Worm (Caenorhabditis elegans): Measurements from ENCODE around the gene col-123.
"Not testable (repeated sequence)": the region's sequence is repeated elsewhere in the genome, so short reads cannot be mapped to it uniquely, and the experiment has no call there.

col-123 gene

DNA sequence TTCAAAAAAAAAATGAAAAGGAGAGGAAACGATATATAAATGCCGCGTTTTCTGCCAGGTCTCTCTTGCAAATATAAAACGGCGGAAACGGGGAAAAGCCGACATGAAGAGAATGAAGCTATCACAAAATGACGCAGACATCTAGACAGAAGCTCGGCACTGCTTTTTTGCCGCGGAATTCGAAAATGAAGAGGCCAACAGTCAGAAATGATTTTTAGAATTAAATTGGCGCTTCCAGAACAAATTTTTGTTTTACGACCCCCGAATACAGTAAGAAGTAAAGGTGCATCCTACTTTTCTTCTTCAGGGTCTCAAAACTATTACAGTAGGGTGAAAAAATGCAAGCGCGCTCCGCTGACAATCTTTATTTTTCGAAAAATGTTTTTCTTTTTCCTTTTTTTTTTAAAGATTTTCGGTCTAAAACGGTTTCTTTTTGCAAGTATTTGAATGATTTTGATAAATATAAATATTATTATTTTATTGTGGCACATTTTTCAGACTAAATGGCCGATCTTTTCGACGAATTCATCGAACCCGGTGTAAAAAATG, 3.5 kb downstream of the col-123 start, which contains the start of gene mtr-4:
TSS of gene mtr-4 (plus strand) at position 499 of the 549 bp plus-strand sequence.
- no peak for TF ChIP-seq ZK546.5 (tag; optimal IDR thresholded peaks at IDR 0.05)
- no peak for TF ChIP-seq ceh-9 (tag; optimal IDR thresholded peaks at IDR 0.05)
- TF ChIP-seq mml-1 (tag; optimal IDR thresholded peaks at IDR 0.05): no peak
- TF ChIP-seq elt-2 (tag; optimal IDR thresholded peaks at IDR 0.05): peak; percentile 85
- TF ChIP-seq lsy-12 (tag; optimal IDR thresholded peaks at IDR 0.05): no peak
- TF ChIP-seq lin-15B (tag; optimal IDR thresholded peaks at IDR 0.05): peak; percentile 62
- TF ChIP-seq egl-5 (tag; optimal IDR thresholded peaks at IDR 0.05): peak; percentile 27
- no peak for TF ChIP-seq eor-1 (tag; optimal IDR thresholded peaks at IDR 0.05)
- no peak for TF ChIP-seq nfya-1 (tag; optimal IDR thresholded peaks at IDR 0.05; ENCODE audit: insufficient read depth)
- TF ChIP-seq skn-1 (tag; optimal IDR thresholded peaks at IDR 0.05): peak; percentile 24
- no peak for TF ChIP-seq lin-39 (tag; optimal IDR thresholded peaks at IDR 0.05)
- no peak for TF ChIP-seq jun-1 (tag; optimal IDR thresholded peaks at IDR 0.05)
- no peak for TF ChIP-seq pqm-1 (tag; optimal IDR thresholded peaks at IDR 0.05)
- no peak for TF ChIP-seq nhr-28 (tag; optimal IDR thresholded peaks at IDR 0.05)

DNA sequence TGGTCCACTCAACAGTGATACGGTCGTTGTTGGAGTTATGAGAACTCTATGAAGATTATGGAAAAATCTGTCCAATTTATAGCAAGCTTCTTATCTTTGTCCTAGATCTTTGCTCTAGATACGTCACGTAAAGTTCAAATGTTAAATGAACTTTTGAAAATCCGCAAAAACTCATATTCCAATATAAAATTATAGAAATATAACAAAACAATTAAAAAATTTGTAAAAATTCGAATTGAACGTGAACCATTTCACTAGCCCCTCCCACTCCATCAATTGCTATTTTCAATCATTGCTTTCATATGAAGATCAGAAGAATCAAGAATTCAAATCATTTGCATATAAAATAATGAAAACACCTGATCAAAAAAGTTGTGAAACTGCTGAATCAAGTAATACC, 10.9 kb downstream of the col-123 start, which contains the start of gene kin-21:
TSS of gene kin-21 (plus strand) at position 301 of the 400 bp plus-strand sequence.
- TF ChIP-seq nhr-12 (tag; optimal IDR thresholded peaks at IDR 0.05) (no peak), nhr-77 (tag; optimal IDR thresholded peaks at IDR 0.05) (no peak)

ce11 chrIV:9833337-9833736, 11.6 kb downstream of the col-123 start:
- TF ChIP-seq elt-2 (tag; optimal IDR thresholded peaks at IDR 0.05) (no peak), lin-39 (tag; optimal IDR thresholded peaks at IDR 0.05) (no peak), eor-1 (tag; optimal IDR thresholded peaks at IDR 0.05) (no peak), egl-5 (tag; optimal IDR thresholded peaks at IDR 0.05) (no peak), unc-62 (GFP tag; optimal IDR thresholded peaks at IDR 0.05) (no peak), egl-27 (tag; optimal IDR thresholded peaks at IDR 0.05) (no peak), lsy-12 (tag; optimal IDR thresholded peaks at IDR 0.05) (no peak), ZK546.5 (tag; optimal IDR thresholded peaks at IDR 0.05) (no peak), fkh-2 (tag; optimal IDR thresholded peaks at IDR 0.05) (no peak), ama-1 (optimal IDR thresholded peaks at IDR 0.05) (no peak), nhr-77 (tag; optimal IDR thresholded peaks at IDR 0.05) (no peak), snpc-4 (tag; optimal IDR thresholded peaks at IDR 0.05) (no peak), elt-1 (tag; optimal IDR thresholded peaks at IDR 0.05) (no peak), nhr-237 (tag; optimal IDR thresholded peaks at IDR 0.05) (no peak), pha-4 (tag; optimal IDR thresholded peaks at IDR 0.05) (no peak), aly-2 (tag; optimal IDR thresholded peaks at IDR 0.05) (no peak)

- no peak for TF ChIP-seq nhr-28 (tag; optimal IDR thresholded peaks at IDR 0.05)
- no peak for TF ChIP-seq ztf-11 (tag; optimal IDR thresholded peaks at IDR 0.05)
- TF ChIP-seq eor-1 (tag; optimal IDR thresholded peaks at IDR 0.05): no peak
- TF ChIP-seq elt-1 (tag; optimal IDR thresholded peaks at IDR 0.05): no peak
- no peak for TF ChIP-seq nhr-25 (tag; optimal IDR thresholded peaks at IDR 0.05)
- no peak for TF ChIP-seq lin-39 (tag; optimal IDR thresholded peaks at IDR 0.05)
- TF ChIP-seq lin-15B (tag; optimal IDR thresholded peaks at IDR 0.05): no peak
- no peak for TF ChIP-seq daf-12 (tag; optimal IDR thresholded peaks at IDR 0.05)
- TF ChIP-seq fkh-2 (tag; optimal IDR thresholded peaks at IDR 0.05): no peak
- no peak for TF ChIP-seq jun-1 (tag; optimal IDR thresholded peaks at IDR 0.05)
- TF ChIP-seq egl-5 (tag; optimal IDR thresholded peaks at IDR 0.05): no peak
- TF ChIP-seq elt-3 (tag; optimal IDR thresholded peaks at IDR 0.05): no peak
- TF ChIP-seq nhr-67 (tag; optimal IDR thresholded peaks at IDR 0.05): no peak
- TF ChIP-seq elt-2 (tag; optimal IDR thresholded peaks at IDR 0.05): no peak
- TF ChIP-seq snpc-4 (tag; optimal IDR thresholded peaks at IDR 0.05): no peak
- TF ChIP-seq nhr-237 (tag; optimal IDR thresholded peaks at IDR 0.05): no peak
Measured at ce11 chrIV:9836317-9836716, 14.6 kb downstream of the col-123 start, which contains the start of gene msp-81. msp-81 (minus strand) TSS chrIV:9836417.

- TF ChIP-seq elt-3, jun-1, unc-39 (tag; optimal IDR thresholded peaks at IDR 0.05): not testable (repeated sequence)
Measured at ce11 chrIV:9837349-9837748, 15.6 kb downstream of the col-123 start, which contains the start of gene msp-10. msp-10 (plus strand) TSS chrIV:9837649.

All from whole organism, L3 larva.